Fruit fly (Drosophila melanogaster) whole organism, embryonic: ENCODE results near the gene jdp.
A peak's percentile ranks its signal among the peaks of the same experiment; 100 is the strongest.

Source experiments
- Bgb ChIP-seq: fragments of 200-800 bp; sonication (Bioruptor generic); IDR thresholded peaks from 2 replicates; pipeline ENCODE4 v1.3.6; 2022; ENCODE audit warnings: missing biosample characterization, missing genetic modification characterization; ENCODE audit not compliant: partially characterized antibody
- CG10366 ChIP-seq: fragments of 200-800 bp; sonication (Bioruptor generic); IDR thresholded peaks from 2 replicates; pipeline ENCODE4 v1.3.6; 2022; ENCODE audit warnings: missing biosample characterization, missing genetic modification characterization
- CG10462 ChIP-seq: fragments of 200-800 bp; sonication (Bioruptor generic); optimal IDR thresholded peaks from 2 replicates; lab custom pipeline; 2016; ENCODE audit warnings: missing biosample characterization, missing genetic modification characterization
- CG11456 ChIP-seq: fragments of 200-800 bp; sonication (Bioruptor generic); IDR thresholded peaks from 3 replicates; pipeline ENCODE4 v1.3.6; 2022; ENCODE audit warnings: missing biosample characterization, missing genetic modification characterization
- CG11504 ChIP-seq: fragments of 200-800 bp; sonication (Bioruptor generic); optimal IDR thresholded peaks from 3 replicates; lab custom pipeline; 2019; ENCODE audit warnings: missing biosample characterization, mild to moderate bottlenecking, missing genetic modification characterization, moderate library complexity
- CG12071 ChIP-seq: fragments of 200-800 bp; sonication (Bioruptor generic); optimal IDR thresholded peaks from 3 replicates; lab custom pipeline; 2018; ENCODE audit warnings: missing biosample characterization, mild to moderate bottlenecking, missing genetic modification characterization
- CG14667 ChIP-seq: fragments of 200-800 bp; sonication (Bioruptor generic); IDR thresholded peaks from 2 replicates; pipeline ENCODE4 v1.3.6; 2022; ENCODE audit warnings: missing biosample characterization, missing genetic modification characterization
- CG14965 ChIP-seq: fragments of 200-800 bp; sonication (Bioruptor generic); optimal IDR thresholded peaks from 2 replicates; lab custom pipeline; 2016; ENCODE audit warnings: missing biosample characterization, missing genetic modification characterization, borderline replicate concordance
- CG15479 ChIP-seq: fragments of 200-800 bp; sonication (Bioruptor generic); optimal IDR thresholded peaks from 3 replicates; lab custom pipeline; 2019; ENCODE audit warnings: missing biosample characterization, mild to moderate bottlenecking, missing genetic modification characterization, moderate library complexity
- CG15601 ChIP-seq: fragments of 200-800 bp; sonication (Bioruptor generic); optimal IDR thresholded peaks from 3 replicates; lab custom pipeline; 2019; ENCODE audit warnings: missing biosample characterization, mild to moderate bottlenecking, missing genetic modification characterization, moderate library complexity
- CG1647 ChIP-seq: fragments of 200-800 bp; sonication (Bioruptor generic); optimal IDR thresholded peaks from 3 replicates; lab custom pipeline; 2016; ENCODE audit warnings: missing biosample characterization, missing genetic modification characterization
- CG17612 ChIP-seq: fragments of 200-800 bp; sonication (Bioruptor generic); IDR thresholded peaks from 2 replicates; pipeline ENCODE4 v1.3.6; 2022; ENCODE audit warnings: missing biosample characterization, missing genetic modification characterization
- CG33213 ChIP-seq: fragments of 200-800 bp; sonication (Bioruptor generic); optimal IDR thresholded peaks from 3 replicates; lab custom pipeline; 2016; ENCODE audit warnings: missing biosample characterization, missing genetic modification characterization
- CG4707 ChIP-seq: fragments of 200-800 bp; sonication (Bioruptor generic); optimal IDR thresholded peaks from 2 replicates; lab custom pipeline; 2018; ENCODE audit warnings: missing biosample characterization, mild to moderate bottlenecking, missing genetic modification characterization, moderate library complexity
- CG4730 ChIP-seq: fragments of 200-800 bp; sonication (Bioruptor generic); IDR thresholded peaks from 2 replicates; pipeline ENCODE4 v1.3.6; 2022; ENCODE audit warnings: missing biosample characterization, missing genetic modification characterization
- CG6765 ChIP-seq: fragments of 200-800 bp; sonication (Bioruptor generic); optimal IDR thresholded peaks from 3 replicates; lab custom pipeline; 2017; ENCODE audit warnings: missing biosample characterization, mild to moderate bottlenecking, missing genetic modification characterization
- CG7357 ChIP-seq: fragments of 200-800 bp; sonication (Bioruptor generic); IDR thresholded peaks from 3 replicates; pipeline ENCODE4 v1.3.6; 2022; ENCODE audit warnings: missing biosample characterization, missing genetic modification characterization
- CG8478 ChIP-seq: fragments of >200 bp; optimal IDR thresholded peaks from 2 replicates; lab custom pipeline; 2018
- Dip2 ChIP-seq: fragments of 200-800 bp; sonication (Bioruptor generic); IDR thresholded peaks from 2 replicates; pipeline ENCODE4 v1.3.6; 2022; ENCODE audit warnings: missing biosample characterization, missing genetic modification characterization
- Dll ChIP-seq: fragments of 200-800 bp; sonication (Bioruptor generic); IDR thresholded peaks from 4 replicates; pipeline ENCODE4 v1.3.6; 2022; ENCODE audit warnings: missing biosample characterization, missing genetic modification characterization; ENCODE audit not compliant: partially characterized antibody
- Eip74EF ChIP-seq, 2 experiments: fragments of 200-800 bp in 1 of 2; fragments of >200 bp in 1 of 2; sonication (Bioruptor generic) in 1 of 2; optimal IDR thresholded peaks; 2 replicates each; lab custom pipeline; 2017 to 2019; ENCODE audit warnings: missing biosample characterization in 2 of 2, missing genetic modification characterization in 2 of 2, mild to moderate bottlenecking in 1 of 2, moderate library complexity in 1 of 2
- Ets97D ChIP-seq: fragments of 200-800 bp; sonication (Bioruptor generic); optimal IDR thresholded peaks from 3 replicates; lab custom pipeline; 2016; ENCODE audit warnings: missing biosample characterization, missing genetic modification characterization
- Gsc ChIP-seq: fragments of 200-800 bp; sonication (Bioruptor generic); IDR thresholded peaks from 2 replicates; pipeline ENCODE4 v1.3.6; 2022; ENCODE audit warnings: missing biosample characterization, missing genetic modification characterization
- HHEX ChIP-seq: fragments of 200-800 bp; sonication (Bioruptor generic); optimal IDR thresholded peaks from 3 replicates; lab custom pipeline; 2017; ENCODE audit warnings: missing biosample characterization, mild to moderate bottlenecking, missing genetic modification characterization, missing genetic modification reagents
- Hmr ChIP-seq: fragments of 200-800 bp; sonication (Bioruptor generic); optimal IDR thresholded peaks from 3 replicates; lab custom pipeline; 2017; ENCODE audit warnings: mild to moderate bottlenecking, missing biosample characterization, missing genetic modification reagents, missing genetic modification characterization
- Hmx ChIP-seq: fragments of 200-800 bp; sonication (Bioruptor generic); optimal IDR thresholded peaks from 2 replicates; lab custom pipeline; 2016; ENCODE audit warnings: missing biosample characterization, missing genetic modification characterization
- Max ChIP-seq: fragments of 200-800 bp; sonication (Bioruptor generic); optimal IDR thresholded peaks from 2 replicates; lab custom pipeline; 2016; ENCODE audit warnings: missing biosample characterization, mild to moderate bottlenecking, missing genetic modification characterization
- Ravus ChIP-seq: fragments of 200-800 bp; sonication (Bioruptor generic); IDR thresholded peaks from 2 replicates; pipeline ENCODE4 v1.3.6; 2022; ENCODE audit warnings: missing biosample characterization, missing genetic modification characterization
- Sox100B ChIP-seq: fragments of 200-800 bp; sonication (Bioruptor generic); optimal IDR thresholded peaks from 3 replicates; lab custom pipeline; 2018; ENCODE audit warnings: missing biosample characterization, mild to moderate bottlenecking, missing genetic modification characterization
- amos ChIP-seq: fragments of 200-800 bp; sonication (Bioruptor generic); IDR thresholded peaks from 2 replicates; pipeline ENCODE4 v1.3.6; 2022; ENCODE audit warnings: missing biosample characterization, missing genetic modification characterization; ENCODE audit not compliant: partially characterized antibody
- bigmax ChIP-seq: fragments of 200-800 bp; sonication (Bioruptor generic); optimal IDR thresholded peaks from 2 replicates; lab custom pipeline; 2018; ENCODE audit warnings: missing biosample characterization, mild to moderate bottlenecking, missing genetic modification characterization
- cwo ChIP-seq: fragments of 200-800 bp; sonication (Bioruptor generic); optimal IDR thresholded peaks from 3 replicates; lab custom pipeline; 2017; ENCODE audit warnings: missing biosample characterization, missing genetic modification characterization, mild to moderate bottlenecking, moderate library complexity, missing genetic modification reagents
- danr ChIP-seq: fragments of 200-800 bp; sonication (Bioruptor generic); IDR thresholded peaks from 2 replicates; pipeline ENCODE4 v1.3.6; 2022; ENCODE audit warnings: missing biosample characterization, missing genetic modification characterization
- dysf ChIP-seq: fragments of 200-800 bp; sonication (Bioruptor generic); IDR thresholded peaks from 3 replicates; pipeline ENCODE4 v1.3.6; 2022; ENCODE audit warnings: missing biosample characterization, missing genetic modification characterization
- ewg ChIP-seq: fragments of 200-800 bp; sonication (Bioruptor generic); optimal IDR thresholded peaks from 3 replicates; lab custom pipeline; 2017; ENCODE audit warnings: mild to moderate bottlenecking, missing biosample characterization, missing genetic modification reagents, missing genetic modification characterization
- gcm2 ChIP-seq: fragments of 200-800 bp; sonication (Bioruptor generic); optimal IDR thresholded peaks from 2 replicates; lab custom pipeline; 2016; ENCODE audit warnings: missing biosample characterization, missing genetic modification characterization
- lmd ChIP-seq: fragments of 200-800 bp; sonication (Bioruptor generic); IDR thresholded peaks from 2 replicates; pipeline ENCODE4 v1.3.6; 2022; ENCODE audit warnings: missing biosample characterization, missing genetic modification characterization
- lov ChIP-seq, 2 experiments: fragments of 200-800 bp in 1 of 2; fragments of >200 bp in 1 of 2; sonication (Bioruptor generic) in 1 of 2; IDR thresholded peaks in 1 of 2; optimal IDR thresholded peaks in 1 of 2; 2 replicates in 1 of 2; 3 replicates in 1 of 2; pipeline versions ENCODE4 v1.3.6 to Lab custom; 2017 to 2022; ENCODE audit warnings: missing biosample characterization in 1 of 2, missing genetic modification characterization in 1 of 2
- mam ChIP-seq: fragments of 200-800 bp; sonication (Bioruptor generic); optimal IDR thresholded peaks from 3 replicates; lab custom pipeline; 2016; ENCODE audit warnings: missing biosample characterization, missing genetic modification characterization
- nom ChIP-seq: fragments of 200-800 bp; sonication (Bioruptor generic); optimal IDR thresholded peaks from 2 replicates; lab custom pipeline; 2017; ENCODE audit warnings: missing biosample characterization, missing genetic modification characterization, mild to moderate bottlenecking, moderate library complexity, missing genetic modification reagents
- run ChIP-seq: fragments of 200-800 bp; sonication (Bioruptor generic); optimal IDR thresholded peaks from 3 replicates; lab custom pipeline; 2018; ENCODE audit warnings: missing biosample characterization, mild to moderate bottlenecking, missing genetic modification characterization
- slbo ChIP-seq: fragments of 200-800 bp; sonication (Bioruptor generic); IDR thresholded peaks from 2 replicates; pipeline ENCODE4 v1.3.6; 2022; ENCODE audit warnings: missing biosample characterization, missing genetic modification characterization
- sna ChIP-seq: fragments of 200-800 bp; sonication (Bioruptor generic); IDR thresholded peaks from 2 replicates; pipeline ENCODE4 v1.3.6; 2022; ENCODE audit warnings: missing biosample characterization, missing genetic modification characterization; ENCODE audit not compliant: partially characterized antibody
- so ChIP-seq: fragments of 200-800 bp; sonication (Bioruptor generic); IDR thresholded peaks from 3 replicates; pipeline ENCODE4 v1.3.6; 2022; ENCODE audit warnings: missing biosample characterization, missing genetic modification characterization
- tin ChIP-seq: fragments of 200-800 bp; sonication (Bioruptor generic); optimal IDR thresholded peaks from 3 replicates; lab custom pipeline; 2016; ENCODE audit warnings: missing biosample characterization, missing genetic modification characterization
- tio ChIP-seq: fragments of 200-800 bp; sonication (Bioruptor generic); optimal IDR thresholded peaks from 2 replicates; lab custom pipeline; 2017; ENCODE audit warnings: missing biosample characterization, missing genetic modification characterization, inconsistent platforms
- tll ChIP-seq, 2 experiments: fragments of 200-800 bp in 1 of 2; fragments of >200 bp in 1 of 2; sonication (Bioruptor generic) in 1 of 2; optimal IDR thresholded peaks; 2 replicates each; lab custom pipeline; 2017 to 2019; ENCODE audit warnings: missing biosample characterization in 2 of 2, missing genetic modification characterization in 2 of 2, mild to moderate bottlenecking in 1 of 2, moderate library complexity in 1 of 2
- tup ChIP-seq: fragments of 200-800 bp; sonication (Bioruptor generic); optimal IDR thresholded peaks from 2 replicates; lab custom pipeline; 2016; ENCODE audit warnings: missing biosample characterization, mild to moderate bottlenecking, missing genetic modification characterization, moderate library complexity
- tx ChIP-seq: fragments of 200-800 bp; sonication (Bioruptor generic); optimal IDR thresholded peaks from 2 replicates; lab custom pipeline; 2016; ENCODE audit warnings: missing biosample characterization, missing genetic modification characterization
- zen2 ChIP-seq: fragments of 200-800 bp; sonication (Bioruptor generic); IDR thresholded peaks from 3 replicates; pipeline ENCODE4 v1.3.6; 2022; ENCODE audit warnings: missing biosample characterization, missing genetic modification characterization; ENCODE audit not compliant: partially characterized antibody

Gene jdp

dm6 chr3R:30540196-30540595 is 13.4 kb upstream of the jdp start (continued):
- TF ChIP-seq CG14667 (peak; percentile 90), CG6765 (GFP tag; lab: Kevin White, UChicago) (peak; percentile 87), tin (GFP tag; lab: Kevin White, UChicago) (peak; percentile 94), CG4730 (GFP tag; lab: Robert Waterston, UW) (peak; percentile 92), ewg (GFP tag; lab: Kevin White, UChicago) (peak; percentile 80), CG1647 (GFP tag; lab: Kevin White, UChicago) (peak; percentile 92), lov (optimal IDR thresholded peaks at IDR 0.05; lab: Kevin White, UChicago) (no peak), lov (GFP tag; IDR thresholded peaks at IDR 0.05; lab: Robert Waterston, UW) (peak; percentile 90), tup (GFP tag; lab: Kevin White, UChicago) (peak; percentile 80), Dll (GFP tag; lab: Robert Waterston, UW) (no peak), CG17612 (GFP tag; lab: Robert Waterston, UW) (peak; percentile 76), CG8478 (lab: Kevin White, UChicago) (no peak), Dip2 (GFP tag; lab: Robert Waterston, UW) (no peak), CG14965 (GFP tag; lab: Kevin White, UChicago) (peak; percentile 79), tio (GFP tag; lab: Kevin White, UChicago) (peak; percentile 87), slbo (GFP tag; lab: Robert Waterston, UW) (peak; percentile 96), amos (no peak), CG33213 (GFP tag; lab: Kevin White, UChicago) (peak; percentile 94), dysf (GFP tag; lab: Robert Waterston, UW) (peak; percentile 95), CG11504 (tag; lab: Kevin White, UChicago) (peak; percentile 93), gcm2 (GFP tag; lab: Kevin White, UChicago) (peak; percentile 84), Max (GFP tag; lab: Kevin White, UChicago) (peak; percentile 83), Bgb (no peak), sna (no peak), Sox100B (peak; percentile 85), Ets97D (GFP tag; lab: Kevin White, UChicago) (peak; percentile 83), CG15479 (no peak), Hmr (GFP tag; lab: Kevin White, UChicago) (peak; percentile 93), HHEX (GFP tag; lab: Kevin White, UChicago) (peak; percentile 92), CG15601 (peak; percentile 75), nom (no peak), Gsc (GFP tag; lab: Robert Waterston, UW) (peak; percentile 87), CG11456 (GFP tag; lab: Robert Waterston, UW) (peak; percentile 93), tx (GFP tag; lab: Kevin White, UChicago) (peak; percentile 91), run (peak; percentile 74), CG4707 (GFP tag; lab: Kevin White, UChicago) (peak; percentile 71), CG10366 (peak; percentile 94), Hmx (GFP tag; lab: Kevin White, UChicago) (peak; percentile 48), CG12071 (peak; percentile 92), lmd (GFP tag; lab: Robert Waterston, UW) (peak; percentile 92), tll (GFP tag; optimal IDR thresholded peaks at IDR 0.05; lab: Kevin White, UChicago) (no peak), CG7357 (peak; percentile 84), mam (peak; percentile 96), zen2 (GFP tag; lab: Robert Waterston, UW) (no peak), danr (GFP tag; lab: Robert Waterston, UW) (peak; percentile 83), cwo (GFP tag; lab: Kevin White, UChicago) (peak; percentile 88), bigmax (GFP tag; lab: Kevin White, UChicago) (no peak), so (GFP tag; lab: Robert Waterston, UW) (peak; percentile 93), Ravus (GFP tag; lab: Robert Waterston, UW) (peak; percentile 63), Eip74EF (GFP tag; optimal IDR thresholded peaks at IDR 0.05; lab: Kevin White, UChicago) (peak in 1 of 2 experiments; percentile 89), CG10462 (GFP tag; lab: Kevin White, UChicago) (peak; percentile 83)
